In genomic region chr3R:6935810-6936549, dm6 we compare ENCODE assay signal across 1 fruit fly cellular context.
A peak's percentile ranks its signal among the peaks of the same experiment; 100 is the strongest.
TF ChIP-seq lines count a peak whose summit lies in the region.

No protein-coding gene starts in this region.

TF ChIP-seq in whole organism, embryonic, 481 proteins besides CTCF, POLR2A, EP300 and RAD21 (continued from another document and continues in another):
- TF ChIP-seq repo (GFP tag; optimal IDR thresholded peaks at IDR 0.05; lab: Kevin White, UChicago) (no peak), YL-1 (GFP tag; optimal IDR thresholded peaks at IDR 0.05; lab: Kevin White, UChicago) (no peak), NFAT (GFP tag; IDR thresholded peaks at IDR 0.05; lab: Robert Waterston, UW) (no peak), CG17385 (GFP tag; optimal IDR thresholded peaks at IDR 0.05; lab: Kevin White, UChicago) (peak; percentile 65), Abd-B (GFP tag; optimal IDR thresholded peaks at IDR 0.05; lab: Kevin White, UChicago) (peak; percentile 58), unc-4 (GFP tag; IDR thresholded peaks at IDR 0.05; lab: Robert Waterston, UW; ENCODE audit: partially characterized antibody) (no peak), ase (GFP tag; IDR thresholded peaks at IDR 0.05; lab: Robert Waterston, UW) (peak; percentile 44; the same call in 1 of the 3 replicates), Bteb2 (GFP tag; optimal IDR thresholded peaks at IDR 0.05; lab: Kevin White, UChicago) (peak; percentile 13), lilli (GFP tag; optimal IDR thresholded peaks at IDR 0.05; lab: Kevin White, UChicago) (peak; percentile 66), rib (GFP tag; IDR thresholded peaks at IDR 0.05; lab: Robert Waterston, UW) (no peak), Awh (GFP tag; IDR thresholded peaks at IDR 0.05; lab: Robert Waterston, UW) (peak; percentile 68; the same call in 1 of the 2 replicates), dimm (GFP tag; IDR thresholded peaks at IDR 0.05; lab: Robert Waterston, UW) (no peak), peb (GFP tag; IDR thresholded peaks at IDR 0.05; lab: Robert Waterston, UW) (peak; percentile 41; the same call in 1 of the 2 replicates), pita (GFP tag; optimal IDR thresholded peaks at IDR 0.05; lab: Kevin White, UChicago) (no peak), HLH54F (GFP tag; optimal IDR thresholded peaks at IDR 0.05; lab: Kevin White, UChicago) (peak; percentile 19), ken (GFP tag; IDR thresholded peaks at IDR 0.05; lab: Robert Waterston, UW) (peak; percentile 34; the same call in 1 of the 3 replicates), bbx (GFP tag; IDR thresholded peaks at IDR 0.05; lab: Robert Waterston, UW; ENCODE audit: partially characterized antibody) (no peak), slou (GFP tag; optimal IDR thresholded peaks at IDR 0.05; lab: Kevin White, UChicago) (no peak), Meics (GFP tag; optimal IDR thresholded peaks at IDR 0.05; lab: Kevin White, UChicago) (peak; percentile 53), jing (GFP tag; optimal IDR thresholded peaks at IDR 0.05; lab: Kevin White, UChicago) (peak; percentile 49), CG31441 (GFP tag; IDR thresholded peaks at IDR 0.05; lab: Robert Waterston, UW) (peak; percentile 90), Poxn (GFP tag; IDR thresholded peaks at IDR 0.05; lab: Robert Waterston, UW) (no peak), chinmo (GFP tag; IDR thresholded peaks at IDR 0.05; lab: Robert Waterston, UW; ENCODE audit: partially characterized antibody) (no peak), CG5953 (GFP tag; IDR thresholded peaks at IDR 0.05; lab: Robert Waterston, UW) (no peak), pan (optimal IDR thresholded peaks at IDR 0.05; lab: Kevin White, UChicago) (no peak), pan (GFP tag; optimal IDR thresholded peaks at IDR 0.05 in 1 of 2, IDR thresholded peaks at IDR 0.05 in 1 of 2) (peak in 1 of 2 experiments; percentile 73), HHEX (GFP tag; optimal IDR thresholded peaks at IDR 0.05; lab: Kevin White, UChicago) (peak; percentile 53), hbn (GFP tag; IDR thresholded peaks at IDR 0.05; lab: Robert Waterston, UW; ENCODE audit: partially characterized antibody) (no peak), CG30403 (GFP tag; optimal IDR thresholded peaks at IDR 0.05; lab: Kevin White, UChicago) (peak; percentile 72), CG9797 (GFP tag; optimal IDR thresholded peaks at IDR 0.05; lab: Kevin White, UChicago) (no peak), pfk (GFP tag; optimal IDR thresholded peaks at IDR 0.05; lab: Kevin White, UChicago) (no peak), CG12155 (GFP tag; optimal IDR thresholded peaks at IDR 0.05; lab: Kevin White, UChicago) (peak; percentile 31), Bgb (GFP tag; IDR thresholded peaks at IDR 0.05; lab: Robert Waterston, UW; ENCODE audit: partially characterized antibody) (no peak), ara (GFP tag; IDR thresholded peaks at IDR 0.05; lab: Robert Waterston, UW) (peak; percentile 70), Scr (GFP tag; IDR thresholded peaks at IDR 0.05; lab: Robert Waterston, UW; ENCODE audit: partially characterized antibody) (no peak), CG34376 (GFP tag; optimal IDR thresholded peaks at IDR 0.05; lab: Kevin White, UChicago) (no peak), CG30431 (GFP tag; optimal IDR thresholded peaks at IDR 0.05; lab: Kevin White, UChicago) (peak; percentile 46), lola (GFP tag; optimal IDR thresholded peaks at IDR 0.05; lab: Kevin White, UChicago) (peak in 1 of 3 experiments; percentile 88), sna (GFP tag; IDR thresholded peaks at IDR 0.05; lab: Robert Waterston, UW; ENCODE audit: partially characterized antibody) (no peak), zen2 (GFP tag; IDR thresholded peaks at IDR 0.05; lab: Robert Waterston, UW; ENCODE audit: partially characterized antibody) (no peak), CG2202 (tag; optimal IDR thresholded peaks at IDR 0.05; lab: Kevin White, UChicago) (peak; percentile 68), mirr (GFP tag; optimal IDR thresholded peaks at IDR 0.05; lab: Kevin White, UChicago) (no peak), Dbx (GFP tag; IDR thresholded peaks at IDR 0.05; lab: Robert Waterston, UW) (no peak), knrl (GFP tag; IDR thresholded peaks at IDR 0.05; lab: Robert Waterston, UW; ENCODE audit: partially characterized antibody) (no peak), CG16813 (GFP tag; IDR thresholded peaks at IDR 0.05; lab: Robert Waterston, UW; ENCODE audit: partially characterized antibody) (no peak), CG3726 (GFP tag; IDR thresholded peaks at IDR 0.05; lab: Robert Waterston, UW) (peak; percentile 47; the same call in 1 of the 3 replicates), Mes4 (GFP tag; optimal IDR thresholded peaks at IDR 0.05; lab: Kevin White, UChicago) (peak; percentile 63), gro (GFP tag; optimal IDR thresholded peaks at IDR 0.05; lab: Kevin White, UChicago) (peak; percentile 23), Fer2 (tag; optimal IDR thresholded peaks at IDR 0.05; lab: Kevin White, UChicago) (no peak), H15 (GFP tag; IDR thresholded peaks at IDR 0.05; lab: Robert Waterston, UW) (peak; percentile 50; the same call in 2 of the 3 replicates), eve (GFP tag; optimal IDR thresholded peaks at IDR 0.05; lab: Kevin White, UChicago) (peak in 1 of 2 experiments; percentile 91), CG4820 (GFP tag; optimal IDR thresholded peaks at IDR 0.05; lab: Kevin White, UChicago) (peak; percentile 74), Mrtf (GFP tag; IDR thresholded peaks at IDR 0.05; lab: Robert Waterston, UW) (peak; percentile 52; the same call in 2 of the 3 replicates), BEAF-32 (GFP tag; optimal IDR thresholded peaks at IDR 0.05; lab: Kevin White, UChicago) (no peak), CG31224 (GFP tag; IDR thresholded peaks at IDR 0.05; lab: Robert Waterston, UW) (no peak), Ets97D (GFP tag; optimal IDR thresholded peaks at IDR 0.05; lab: Kevin White, UChicago) (peak; percentile 36), Deaf1 (tag; optimal IDR thresholded peaks at IDR 0.05; lab: Kevin White, UChicago) (peak; percentile 53), BtbVII (GFP tag; optimal IDR thresholded peaks at IDR 0.05; lab: Kevin White, UChicago) (peak; percentile 37), CG13287 (GFP tag; IDR thresholded peaks at IDR 0.05; lab: Robert Waterston, UW; ENCODE audit: partially characterized antibody) (no peak), Doc3 (GFP tag; IDR thresholded peaks at IDR 0.05; lab: Robert Waterston, UW; ENCODE audit: partially characterized antibody) (no peak), CG8478 (optimal IDR thresholded peaks at IDR 0.05; lab: Kevin White, UChicago) (no peak), CkIIα-i1 (GFP tag; IDR thresholded peaks at IDR 0.05; lab: Robert Waterston, UW) (no peak), maf-S (GFP tag; optimal IDR thresholded peaks at IDR 0.05; lab: Kevin White, UChicago) (peak; percentile 33), kni (GFP tag; optimal IDR thresholded peaks at IDR 0.05; lab: Kevin White, UChicago) (peak; percentile 59), sd (tag; optimal IDR thresholded peaks at IDR 0.05; lab: Kevin White, UChicago) (no peak), CG15601 (tag; optimal IDR thresholded peaks at IDR 0.05; lab: Kevin White, UChicago) (peak; percentile 76), wek (GFP tag; optimal IDR thresholded peaks at IDR 0.05; lab: Kevin White, UChicago) (no peak), Fer3 (tag; optimal IDR thresholded peaks at IDR 0.05; lab: Kevin White, UChicago) (peak; percentile 54), Hr51 (GFP tag; optimal IDR thresholded peaks at IDR 0.05; lab: Kevin White, UChicago) (peak in 1 of 2 experiments; percentile 83), chn (GFP tag; optimal IDR thresholded peaks at IDR 0.05; lab: Kevin White, UChicago) (peak; percentile 62), Dref (GFP tag; IDR thresholded peaks at IDR 0.05; lab: Robert Waterston, UW) (no peak), inv (GFP tag; IDR thresholded peaks at IDR 0.05; lab: Robert Waterston, UW; ENCODE audit: partially characterized antibody) (no peak), sc (optimal IDR thresholded peaks at IDR 0.05; lab: Kevin White, UChicago) (no peak), sc (GFP tag; optimal IDR thresholded peaks at IDR 0.05; lab: Kevin White, UChicago) (peak; percentile 71), Ets65A (GFP tag; lab: Kevin White, UChicago) (peak; percentile 76), lab (GFP tag; optimal IDR thresholded peaks at IDR 0.05; lab: Kevin White, UChicago) (peak; percentile 73), CG9609 (GFP tag; optimal IDR thresholded peaks at IDR 0.05; lab: Kevin White, UChicago) (peak; percentile 19), CG2129 (GFP tag; IDR thresholded peaks at IDR 0.05; lab: Robert Waterston, UW; ENCODE audit: partially characterized antibody) (no peak), CG2199 (GFP tag; IDR thresholded peaks at IDR 0.05; lab: Robert Waterston, UW) (no peak), CG7987 (GFP tag; optimal IDR thresholded peaks at IDR 0.05; lab: Kevin White, UChicago) (no peak), HLH4C (GFP tag; IDR thresholded peaks at IDR 0.05; lab: Robert Waterston, UW; ENCODE audit: partially characterized antibody) (no peak), gt (GFP tag; IDR thresholded peaks at IDR 0.05; lab: Robert Waterston, UW) (no peak), fd64A (GFP tag; optimal IDR thresholded peaks at IDR 0.05; lab: Kevin White, UChicago) (no peak), CG11247 (GFP tag; IDR thresholded peaks at IDR 0.05; lab: Robert Waterston, UW) (no peak), danr (GFP tag; IDR thresholded peaks at IDR 0.05; lab: Robert Waterston, UW) (0 out of 2 replicates have a peak, but pooled peaks have one; percentile 29), CG33213 (GFP tag; optimal IDR thresholded peaks at IDR 0.05; lab: Kevin White, UChicago) (peak; percentile 42), CG7357 (GFP tag; IDR thresholded peaks at IDR 0.05; lab: Robert Waterston, UW) (peak; percentile 42; the same call in 1 of the 3 replicates), abd-A (tag; optimal IDR thresholded peaks at IDR 0.05; lab: Kevin White, UChicago) (no peak), onecut (GFP tag; IDR thresholded peaks at IDR 0.05; lab: Robert Waterston, UW) (peak; percentile 55), gfzf (GFP tag; optimal IDR thresholded peaks at IDR 0.05; lab: Kevin White, UChicago) (no peak), B-H1 (GFP tag; IDR thresholded peaks at IDR 0.05; lab: Robert Waterston, UW) (peak; percentile 58), CG8359 (GFP tag; optimal IDR thresholded peaks at IDR 0.05; lab: Kevin White, UChicago; ENCODE audit: borderline replicate concordance) (peak; percentile 52), CG2116 (GFP tag; optimal IDR thresholded peaks at IDR 0.05; lab: Kevin White, UChicago) (peak; percentile 18), bowl (GFP tag; IDR thresholded peaks at IDR 0.05; lab: Robert Waterston, UW) (no peak), CG1603 (tag; optimal IDR thresholded peaks at IDR 0.05; lab: Kevin White, UChicago) (peak; percentile 79), p53 (GFP tag; optimal IDR thresholded peaks at IDR 0.05; lab: Kevin White, UChicago) (no peak), CG11696 (GFP tag; IDR thresholded peaks at IDR 0.05; lab: Robert Waterston, UW) (no peak), CG7372 (GFP tag; IDR thresholded peaks at IDR 0.05; lab: Robert Waterston, UW) (peak; percentile 48), Nf-YA (GFP tag; IDR thresholded peaks at IDR 0.05; lab: Robert Waterston, UW) (no peak), prd (optimal IDR thresholded peaks at IDR 0.05; lab: Kevin White, UChicago) (no peak), prd (GFP tag; IDR thresholded peaks at IDR 0.05; lab: Robert Waterston, UW) (peak; percentile 87), aop (GFP tag; IDR thresholded peaks at IDR 0.05; lab: Robert Waterston, UW) (no peak), Eip74EF (GFP tag; optimal IDR thresholded peaks at IDR 0.05; lab: Kevin White, UChicago) (peak in 1 of 2 experiments; percentile 83), Six4 (GFP tag; optimal IDR thresholded peaks at IDR 0.05; lab: Kevin White, UChicago) (peak; percentile 66), sisA (GFP tag; IDR thresholded peaks at IDR 0.05; lab: Robert Waterston, UW) (peak; percentile 67), CG11085 (GFP tag; IDR thresholded peaks at IDR 0.05; lab: Robert Waterston, UW) (0 out of 2 replicates have a peak, but pooled peaks have one; percentile 29), Max (GFP tag; optimal IDR thresholded peaks at IDR 0.05; lab: Kevin White, UChicago) (peak; percentile 60), CG10321 (GFP tag; IDR thresholded peaks at IDR 0.05; lab: Robert Waterston, UW) (no peak), Aef1 (GFP tag; IDR thresholded peaks at IDR 0.05; lab: Robert Waterston, UW) (peak; percentile 45; the same call in 1 of the 3 replicates), CG12659 (GFP tag; optimal IDR thresholded peaks at IDR 0.05; lab: Kevin White, UChicago) (peak; percentile 60), sim (GFP tag; IDR thresholded peaks at IDR 0.05; lab: Robert Waterston, UW) (peak; percentile 64; the same call in 1 of the 2 replicates), CG34224 (GFP tag; IDR thresholded peaks at IDR 0.05; lab: Robert Waterston, UW; ENCODE audit: partially characterized antibody) (no peak), cwo (GFP tag; optimal IDR thresholded peaks at IDR 0.05; lab: Kevin White, UChicago) (peak; percentile 39), pum (GFP tag; optimal IDR thresholded peaks at IDR 0.05; lab: Kevin White, UChicago) (peak; percentile 70), CG15073 (GFP tag; optimal IDR thresholded peaks at IDR 0.05; lab: Kevin White, UChicago) (no peak), PHDP (tag; optimal IDR thresholded peaks at IDR 0.05; lab: Kevin White, UChicago) (peak; percentile 78), CG30020 (tag; optimal IDR thresholded peaks at IDR 0.05; lab: Kevin White, UChicago) (no peak), Atf3 (GFP tag; optimal IDR thresholded peaks at IDR 0.05; lab: Kevin White, UChicago) (peak; percentile 58), schlank (tag; optimal IDR thresholded peaks at IDR 0.05; lab: Kevin White, UChicago) (no peak), CG43689 (GFP tag; IDR thresholded peaks at IDR 0.05; lab: Robert Waterston, UW) (0 out of 2 replicates have a peak, but pooled peaks have one; percentile 32), Neu2 (GFP tag; optimal IDR thresholded peaks at IDR 0.05; lab: Kevin White, UChicago; ENCODE audit: borderline replicate concordance) (peak; percentile 40), Elba2 (GFP tag; optimal IDR thresholded peaks at IDR 0.05; lab: Kevin White, UChicago) (no peak), CG2678 (tag; optimal IDR thresholded peaks at IDR 0.05; lab: Kevin White, UChicago) (peak; percentile 85), Lpt (GFP tag; optimal IDR thresholded peaks at IDR 0.05; lab: Kevin White, UChicago) (no peak), al (GFP tag; IDR thresholded peaks at IDR 0.05; lab: Robert Waterston, UW) (no peak), CG12071 (GFP tag; optimal IDR thresholded peaks at IDR 0.05; lab: Kevin White, UChicago) (peak; percentile 22), dmrt11E (tag; optimal IDR thresholded peaks at IDR 0.05; lab: Kevin White, UChicago) (peak; percentile 87), CG14667 (GFP tag; IDR thresholded peaks at IDR 0.05; lab: Robert Waterston, UW) (no peak), Sox100B (GFP tag; optimal IDR thresholded peaks at IDR 0.05; lab: Kevin White, UChicago) (peak; percentile 77), CG17802 (tag; optimal IDR thresholded peaks at IDR 0.05; lab: Kevin White, UChicago) (peak; percentile 46)
